Worm (Caenorhabditis elegans) whole organism, L1 larva: ENCODE measurements around the gene chil-1.

Experiments used
- C16A3.4 ChIP-seq: fragments of 150-350 bp; optimal IDR thresholded peaks from 2 replicates; lab custom pipeline; 2014; ENCODE audit warnings: missing biosample characterization, missing genetic modification characterization
- aly-2 ChIP-seq: fragments of 150-350 bp; optimal IDR thresholded peaks from 2 replicates; lab custom pipeline; 2014; ENCODE audit warnings: missing biosample characterization, missing genetic modification characterization
- ama-1 ChIP-seq: fragments of 150-350 bp; optimal IDR thresholded peaks from 2 replicates; lab custom pipeline; 2014
- ces-1 ChIP-seq: fragments of 150-350 bp; optimal IDR thresholded peaks from 2 replicates; lab custom pipeline; 2014; ENCODE audit warnings: missing biosample characterization, missing genetic modification reagents, missing genetic modification characterization
- fos-1 ChIP-seq: fragments of 150-350 bp; optimal IDR thresholded peaks from 2 replicates; lab custom pipeline; 2014; ENCODE audit warnings: missing biosample characterization, missing genetic modification characterization
- lin-13 ChIP-seq: fragments of 150-350 bp; optimal IDR thresholded peaks from 2 replicates; lab custom pipeline; 2014; ENCODE audit warnings: missing biosample characterization, missing genetic modification reagents, missing genetic modification characterization
- lin-35 ChIP-seq, 2 experiments: fragments of 150-350 bp; optimal IDR thresholded peaks; 2 replicates each; lab custom pipeline; 2014; ENCODE audit warnings: missing biosample characterization in 2 of 2, missing genetic modification characterization in 2 of 2, missing genetic modification reagents in 2 of 2
- lsy-2 ChIP-seq, 2 experiments: fragments of 150-350 bp; optimal IDR thresholded peaks; 2 replicates each; lab custom pipeline; 2014; ENCODE audit warnings: missing biosample characterization in 2 of 2, missing genetic modification characterization in 2 of 2
- mep-1 ChIP-seq: fragments of 150-350 bp; optimal IDR thresholded peaks from 2 replicates; lab custom pipeline; 2014; ENCODE audit warnings: missing biosample characterization, missing genetic modification characterization
- nhr-85 ChIP-seq: sonication (generic microtip); peaks from one replicate; lab custom pipeline; 2016; ENCODE audit warnings: missing genetic modification characterization, inconsistent platforms, missing compliant biosample characterization
- zag-1 ChIP-seq: fragments of 150-350 bp; optimal IDR thresholded peaks from 2 replicates; lab custom pipeline; 2014; ENCODE audit warnings: missing biosample characterization, missing genetic modification characterization

ce11 chrII:9849497-9849896 lies 16.8 kb downstream of the chil-1 start, which contains the start of gene old-2:
- TF ChIP-seq fos-1 (tag; lab: Kevin White, UChicago) (no peak), lsy-2 (tag; optimal IDR thresholded peaks at IDR 0.05; lab: Kevin White, UChicago) (no peak), mep-1 (tag; lab: Kevin White, UChicago) (no peak), ama-1 (lab: Kevin White, UChicago) (no peak), lin-35 (GFP tag; optimal IDR thresholded peaks at IDR 0.05; lab: Kevin White, UChicago) (no peak), ces-1 (GFP tag; lab: Kevin White, UChicago) (no peak), zag-1 (tag; lab: Kevin White, UChicago) (no peak), C16A3.4 (tag; lab: Kevin White, UChicago) (no peak), nhr-85 (tag; lab: Kevin White, UChicago) (no peak), aly-2 (tag; lab: Kevin White, UChicago) (no peak), lin-13 (GFP tag; lab: Kevin White, UChicago) (no peak)
